Worm (Caenorhabditis elegans) whole organism, young adult: ENCODE measurements around the gene ZK686.6.

ENCODE experiments used
- B0019.2 ChIP-seq: fragments of 200-800 bp; sonication (Bioruptor generic); conservative IDR thresholded peaks from 2 replicates; pipeline ENCODE4 v1.3.6; 2022; ENCODE audit warnings: missing genetic modification reagents, missing genetic modification characterization, missing compliant biosample characterization
- C17E4.6 ChIP-seq: fragments of 200-800 bp; sonication (Bioruptor generic); IDR thresholded peaks from 2 replicates; pipeline ENCODE4 v1.3.6; 2022; ENCODE audit warnings: missing genetic modification reagents, missing genetic modification characterization, missing compliant biosample characterization
- F52B5.7 ChIP-seq: sonication (generic microtip); optimal IDR thresholded peaks from 2 replicates; lab custom pipeline; 2016; ENCODE audit warnings: mild to moderate bottlenecking, missing genetic modification characterization, missing compliant biosample characterization
- F57A8.1 ChIP-seq: fragments of 200-800 bp; sonication (Bioruptor generic); optimal IDR thresholded peaks from 2 replicates; lab custom pipeline; 2018; ENCODE audit warnings: mild to moderate bottlenecking, missing genetic modification characterization, moderate library complexity, missing compliant biosample characterization
- F57C9.4 ChIP-seq: sonication (generic microtip); optimal IDR thresholded peaks from 2 replicates; lab custom pipeline; 2017; ENCODE audit warnings: mild to moderate bottlenecking, missing genetic modification characterization, missing compliant biosample characterization
- K11D2.4 ChIP-seq: fragments of 200-800 bp; sonication (Bioruptor generic); IDR thresholded peaks from 2 replicates; pipeline ENCODE4 v1.3.6; 2022; ENCODE audit warnings: missing genetic modification reagents, missing genetic modification characterization, missing compliant biosample characterization
- K12H6.12 ChIP-seq: fragments of 200-800 bp; sonication (Bioruptor generic); optimal IDR thresholded peaks from 2 replicates; lab custom pipeline; 2018; ENCODE audit warnings: mild to moderate bottlenecking, missing genetic modification characterization, missing compliant biosample characterization
- T26A5.8 ChIP-seq: sonication (generic microtip); optimal IDR thresholded peaks from 2 replicates; lab custom pipeline; 2016; ENCODE audit warnings: missing genetic modification characterization, missing compliant biosample characterization
- Y53G8AR.9 ChIP-seq: fragments of 200-800 bp; sonication (Bioruptor generic); conservative IDR thresholded peaks from 2 replicates; pipeline ENCODE4 v1.3.6; 2022; ENCODE audit warnings: missing genetic modification reagents, missing genetic modification characterization, missing compliant biosample characterization
- Y67H2A.10 ChIP-seq: fragments of 200-800 bp; sonication (Bioruptor generic); conservative IDR thresholded peaks from 2 replicates; pipeline ENCODE4 v1.3.6; 2022; ENCODE audit warnings: missing genetic modification reagents, missing genetic modification characterization, missing compliant biosample characterization
- aptf-3 ChIP-seq: fragments of 200-800 bp; sonication (Bioruptor generic); IDR thresholded peaks from 2 replicates; pipeline ENCODE4 v1.3.6; 2022; ENCODE audit warnings: missing genetic modification characterization, missing compliant biosample characterization
- atf-7 ChIP-seq: sonication (generic microtip); optimal IDR thresholded peaks from 2 replicates; lab custom pipeline; 2017; ENCODE audit warnings: mild to moderate bottlenecking, missing genetic modification characterization, missing compliant biosample characterization
- attf-3 ChIP-seq: fragments of 200-800 bp; sonication (Bioruptor generic); conservative IDR thresholded peaks from 2 replicates; pipeline ENCODE4 v1.3.6; 2022; ENCODE audit warnings: missing genetic modification reagents, missing genetic modification characterization, missing compliant biosample characterization
- attf-5 ChIP-seq: fragments of 200-800 bp; sonication (Bioruptor generic); optimal IDR thresholded peaks from 2 replicates; lab custom pipeline; 2018; ENCODE audit warnings: mild to moderate bottlenecking, missing genetic modification characterization, missing compliant biosample characterization
- bed-1 ChIP-seq: fragments of 200-800 bp; sonication (Bioruptor generic); IDR thresholded peaks from 2 replicates; pipeline ENCODE4 v1.3.6; 2022; ENCODE audit warnings: missing genetic modification reagents, missing genetic modification characterization, missing compliant biosample characterization
- cebp-1 ChIP-seq, 2 experiments: fragments of 200-800 bp in 1 of 2; sonication (Bioruptor generic) in 1 of 2; sonication (generic microtip) in 1 of 2; IDR thresholded peaks in 1 of 2; optimal IDR thresholded peaks in 1 of 2; 2 replicates each; pipeline versions ENCODE4 v1.3.6 to Lab custom; 2017 to 2022; ENCODE audit warnings: missing compliant biosample characterization in 2 of 2, missing genetic modification characterization in 2 of 2, mild to moderate bottlenecking in 1 of 2, missing genetic modification reagents in 1 of 2, moderate library complexity in 1 of 2
- cebp-2 ChIP-seq: fragments of 200-800 bp; sonication (Bioruptor generic); IDR thresholded peaks from 2 replicates; pipeline ENCODE4 v1.3.6; 2022; ENCODE audit warnings: missing genetic modification characterization, missing compliant biosample characterization
- ceh-27 ChIP-seq: fragments of 200-800 bp; sonication (Bioruptor generic); optimal IDR thresholded peaks from 2 replicates; lab custom pipeline; 2018; ENCODE audit warnings: mild to moderate bottlenecking, missing genetic modification characterization, moderate library complexity, missing compliant biosample characterization
- ceh-91 ChIP-seq: fragments of 200-800 bp; sonication (Bioruptor generic); IDR thresholded peaks from 2 replicates; pipeline ENCODE4 v1.3.6; 2022; ENCODE audit warnings: missing genetic modification reagents, missing genetic modification characterization, missing compliant biosample characterization
- efl-1 ChIP-seq: fragments of 150-350 bp; optimal IDR thresholded peaks from 2 replicates; lab custom pipeline; 2014; ENCODE audit warnings: missing biosample characterization, missing genetic modification reagents, missing genetic modification characterization
- egrh-3 ChIP-seq: fragments of 200-800 bp; sonication (Bioruptor generic); IDR thresholded peaks from 2 replicates; pipeline ENCODE4 v1.3.6; 2022; ENCODE audit warnings: missing genetic modification reagents, missing genetic modification characterization, missing compliant biosample characterization
- gei-17 ChIP-seq: fragments of 200-800 bp; sonication (Bioruptor generic); optimal IDR thresholded peaks from 2 replicates; lab custom pipeline; 2018; ENCODE audit warnings: mild to moderate bottlenecking, missing genetic modification characterization, missing compliant biosample characterization
- hmg-1.2 ChIP-seq: fragments of 200-800 bp; sonication (Bioruptor generic); IDR thresholded peaks from 2 replicates; pipeline ENCODE4 v1.3.6; 2022; ENCODE audit warnings: missing genetic modification reagents, missing genetic modification characterization, missing compliant biosample characterization
- hsf-1 ChIP-seq: fragments of 200-800 bp; sonication (Bioruptor generic); IDR thresholded peaks from 2 replicates; pipeline ENCODE4 v1.3.6; 2022; ENCODE audit warnings: missing genetic modification reagents, missing genetic modification characterization, missing compliant biosample characterization
- lin-26 ChIP-seq: fragments of 200-800 bp; sonication (Bioruptor generic); IDR thresholded peaks from 2 replicates; pipeline ENCODE4 v1.3.6; 2022; ENCODE audit warnings: missing genetic modification reagents, missing genetic modification characterization, missing compliant biosample characterization
- lin-40 ChIP-seq: sonication (generic microtip); optimal IDR thresholded peaks from 2 replicates; lab custom pipeline; 2016; ENCODE audit warnings: missing genetic modification characterization, mild to moderate bottlenecking, missing compliant biosample characterization, missing genotype, missing genetic modification reagents
- madf-10 ChIP-seq: sonication (generic microtip); optimal IDR thresholded peaks from 2 replicates; lab custom pipeline; 2016; ENCODE audit warnings: mild to moderate bottlenecking, missing genetic modification characterization, missing compliant biosample characterization
- madf-8 ChIP-seq: fragments of 200-800 bp; sonication (Bioruptor generic); conservative IDR thresholded peaks from 2 replicates; pipeline ENCODE4 v1.3.6; 2022; ENCODE audit warnings: missing genetic modification reagents, missing genetic modification characterization, missing compliant biosample characterization
- mcd-1 ChIP-seq: fragments of 200-800 bp; sonication (Bioruptor generic); IDR thresholded peaks from 2 replicates; pipeline ENCODE4 v1.3.6; 2022; ENCODE audit warnings: missing genetic modification reagents, missing genetic modification characterization, missing compliant biosample characterization
- mxl-1 ChIP-seq: sonication (generic microtip); optimal IDR thresholded peaks from 2 replicates; lab custom pipeline; 2016; ENCODE audit warnings: missing genetic modification characterization, missing compliant biosample characterization
- pha-4 ChIP-seq: fragments of 150-350 bp; sonication (generic microtip); optimal IDR thresholded peaks from 2 replicates; lab custom pipeline; 2014; ENCODE audit warnings: missing biosample characterization, missing genetic modification reagents, missing genetic modification characterization
- rpc-1 ChIP-seq, 2 experiments: fragments of 150-350 bp in 1 of 2; sonication (generic microtip) in 1 of 2; optimal IDR thresholded peaks; 2 replicates each; lab custom pipeline; 2014 to 2018; ENCODE audit warnings: missing biosample characterization in 1 of 2, missing genetic modification characterization in 1 of 2, missing genetic modification reagents in 1 of 2, missing genotype in 1 of 2
- snpc-1.1 ChIP-seq: sonication (generic microtip); optimal IDR thresholded peaks from 2 replicates; lab custom pipeline; 2017; ENCODE audit warnings: missing genetic modification characterization, mild to moderate bottlenecking, missing compliant biosample characterization, antibody characterized with exemption, moderate library complexity, missing genotype, missing genetic modification reagents; ENCODE audit not compliant: insufficient read depth
- somi-1 ChIP-seq: fragments of 200-800 bp; sonication (Bioruptor generic); optimal IDR thresholded peaks from 2 replicates; lab custom pipeline; 2018; ENCODE audit warnings: mild to moderate bottlenecking, missing genetic modification characterization, missing compliant biosample characterization
- tbp1 ChIP-seq: fragments of 200-800 bp; sonication (Bioruptor generic); optimal IDR thresholded peaks from 2 replicates; lab custom pipeline; 2018; ENCODE audit warnings: mild to moderate bottlenecking, missing genetic modification characterization, missing compliant biosample characterization
- unc-130 ChIP-seq: sonication (generic microtip); optimal IDR thresholded peaks from 2 replicates; lab custom pipeline; 2016; ENCODE audit warnings: missing genetic modification reagents, missing genetic modification characterization, missing compliant biosample characterization
- unc-62 ChIP-seq: fragments of 150-350 bp; optimal IDR thresholded peaks from 2 replicates; lab custom pipeline; 2014; ENCODE audit warnings: missing biosample characterization, missing genetic modification reagents, missing genetic modification characterization
- ztf-28 ChIP-seq: fragments of 200-800 bp; sonication (Bioruptor generic); IDR thresholded peaks from 2 replicates; pipeline ENCODE4 v1.3.6; 2022; ENCODE audit warnings: missing genetic modification reagents, missing genetic modification characterization, missing compliant biosample characterization
- ztf-3 ChIP-seq: fragments of 200-800 bp; sonication (Bioruptor generic); optimal IDR thresholded peaks from 2 replicates; lab custom pipeline; 2018; ENCODE audit warnings: mild to moderate bottlenecking, missing genetic modification characterization, missing compliant biosample characterization
- ztf-6 ChIP-seq: fragments of 200-800 bp; sonication (Bioruptor generic); IDR thresholded peaks from 2 replicates; pipeline ENCODE4 v1.3.6; 2022; ENCODE audit warnings: missing genetic modification reagents, missing genetic modification characterization, missing compliant biosample characterization

The ZK686.6 gene

ce11 chrIII:7723412-7724068 is 49.3 kb downstream of the ZK686.6 start (continued):
- peak; percentile 48 for TF ChIP-seq Y53G8AR.9 (GFP tag; lab: Robert Waterston, UW)

- peak; percentile 49; the same call in 1 of the 2 replicates for TF ChIP-seq hsf-1 (GFP tag; lab: Robert Waterston, UW)
- no peak for TF ChIP-seq unc-62
- TF ChIP-seq ztf-28, result no peak
- no peak for TF ChIP-seq ztf-3 (GFP tag; lab: Kevin White, UChicago)
- TF ChIP-seq efl-1 (GFP tag; lab: Kevin White, UChicago), result no peak
- no peak for TF ChIP-seq F52B5.7 (tag; lab: Kevin White, UChicago)
- no peak for TF ChIP-seq madf-10
- TF ChIP-seq ztf-6 (GFP tag; lab: Robert Waterston, UW), result no peak
- no peak for TF ChIP-seq pha-4 (tag; lab: Kevin White, UChicago)
- TF ChIP-seq mxl-1, result no peak
- TF ChIP-seq C17E4.6, result no peak
- no peak for TF ChIP-seq cebp-2 (GFP tag; lab: Robert Waterston, UW)
- TF ChIP-seq lin-26 (GFP tag; lab: Robert Waterston, UW), result no peak
- TF ChIP-seq snpc-1.1, result no peak
- no peak for TF ChIP-seq attf-5
- TF ChIP-seq madf-8 (GFP tag; lab: Robert Waterston, UW), result no peak
- TF ChIP-seq K12H6.12 (tag; lab: Kevin White, UChicago), result no peak
- peak; percentile 16 for TF ChIP-seq ceh-27 (GFP tag; lab: Kevin White, UChicago)
- peak; percentile 14 for TF ChIP-seq atf-7 (tag; lab: Kevin White, UChicago)
- no peak for TF ChIP-seq attf-3 (GFP tag; lab: Robert Waterston, UW)
- TF ChIP-seq rpc-1 (optimal IDR thresholded peaks at IDR 0.05; lab: Kevin White, UChicago), result no peak
- no peak for TF ChIP-seq rpc-1 (tag; optimal IDR thresholded peaks at IDR 0.05; lab: Kevin White, UChicago)
- no peak for TF ChIP-seq hmg-1.2
- TF ChIP-seq B0019.2 (GFP tag; lab: Robert Waterston, UW), result no peak
- TF ChIP-seq F57A8.1, result no peak
- TF ChIP-seq aptf-3 (GFP tag; lab: Robert Waterston, UW), result no peak
Measured at ce11 chrIII:7722999-7723398, 49.8 kb downstream of the ZK686.6 start.

ce11 chrIII:7722411-7722810 is 50.4 kb downstream of the ZK686.6 start:
- no peak for TF ChIP-seq gei-17 (GFP tag; lab: Kevin White, UChicago)
- no peak for TF ChIP-seq F57C9.4 (tag; lab: Kevin White, UChicago)
- no peak for TF ChIP-seq ztf-28
- TF ChIP-seq somi-1 (GFP tag; lab: Kevin White, UChicago), result peak; percentile 34
- peak; percentile 33 for TF ChIP-seq lin-40 (tag; lab: Kevin White, UChicago)
- TF ChIP-seq Y67H2A.10, result no peak
- TF ChIP-seq T26A5.8 (tag; lab: Kevin White, UChicago), result no peak
- no peak for TF ChIP-seq cebp-1 (GFP tag; IDR thresholded peaks at IDR 0.05; lab: Robert Waterston, UW)
- TF ChIP-seq cebp-1 (tag; optimal IDR thresholded peaks at IDR 0.05; lab: Kevin White, UChicago), result peak; percentile 17
- no peak for TF ChIP-seq ceh-91 (GFP tag; lab: Robert Waterston, UW)
- no peak for TF ChIP-seq bed-1
- no peak for TF ChIP-seq K11D2.4
- no peak for TF ChIP-seq egrh-3 (GFP tag; lab: Robert Waterston, UW)
- no peak for TF ChIP-seq mcd-1 (GFP tag; lab: Robert Waterston, UW)
- TF ChIP-seq unc-130 (GFP tag; lab: Kevin White, UChicago), result no peak
- no peak for TF ChIP-seq tbp1 (GFP tag; lab: Kevin White, UChicago)
